Worm (Caenorhabditis elegans) whole organism, L1 larva: ENCODE measurements around the gene nlp-25.

Experiments
- ama-1 ChIP-seq: fragments of 150-350 bp; optimal IDR thresholded peaks from 2 replicates; lab custom pipeline; 2014
- ceh-82 ChIP-seq, 3 experiments: fragments of 150-350 bp in 1 of 3; sonication (generic microtip) in 2 of 3; optimal IDR thresholded peaks; 2 replicates each; lab custom pipeline; 2014 to 2017; ENCODE audit warnings: missing biosample characterization in 3 of 3, missing genetic modification characterization in 3 of 3
- irx-1 ChIP-seq: sonication (generic microtip); optimal IDR thresholded peaks from 2 replicates; lab custom pipeline; 2016; ENCODE audit warnings: missing genetic modification characterization, missing compliant biosample characterization
- jun-1 ChIP-seq: fragments of 150-350 bp; optimal IDR thresholded peaks from 2 replicates; lab custom pipeline; 2014; ENCODE audit warnings: missing biosample characterization, missing genetic modification reagents, missing genetic modification characterization
- lin-39 ChIP-seq: fragments of 150-350 bp; optimal IDR thresholded peaks from 2 replicates; lab custom pipeline; 2014; ENCODE audit warnings: missing biosample characterization, missing genetic modification reagents, missing genetic modification characterization
- lsy-2 ChIP-seq, 2 experiments: fragments of 150-350 bp; optimal IDR thresholded peaks; 2 replicates each; lab custom pipeline; 2014; ENCODE audit warnings: missing biosample characterization in 2 of 2, missing genetic modification characterization in 2 of 2
- mef-2 ChIP-seq: fragments of 150-350 bp; optimal IDR thresholded peaks from 2 replicates; lab custom pipeline; 2014; ENCODE audit warnings: missing biosample characterization, missing genetic modification characterization
- nhr-28 ChIP-seq: fragments of 150-350 bp; optimal IDR thresholded peaks from 2 replicates; lab custom pipeline; 2014; ENCODE audit warnings: missing biosample characterization, missing genetic modification characterization
- pqm-1 ChIP-seq: sonication (generic microtip); optimal IDR thresholded peaks from 3 replicates; lab custom pipeline; 2017; ENCODE audit warnings: missing biosample characterization, missing genetic modification characterization
- snpc-4 ChIP-seq: fragments of 150-350 bp; optimal IDR thresholded peaks from 2 replicates; lab custom pipeline; 2014; ENCODE audit warnings: missing biosample characterization, missing genetic modification characterization
- sptf-1 ChIP-seq: fragments of 150-350 bp; optimal IDR thresholded peaks from 2 replicates; lab custom pipeline; 2014; ENCODE audit warnings: missing biosample characterization, missing genetic modification characterization
- unc-62 ChIP-seq: fragments of 150-350 bp; optimal IDR thresholded peaks from 2 replicates; lab custom pipeline; 2014; ENCODE audit warnings: missing biosample characterization, missing genetic modification reagents, missing genetic modification characterization
- ztf-11 ChIP-seq, 2 experiments: sonication (generic microtip); optimal IDR thresholded peaks; 2 replicates each; lab custom pipeline; 2016 to 2017; ENCODE audit warnings: missing genetic modification characterization in 2 of 2, missing biosample characterization in 1 of 2, missing compliant biosample characterization in 1 of 2
- ztf-4 ChIP-seq: fragments of 150-350 bp; optimal IDR thresholded peaks from 2 replicates; lab custom pipeline; 2014; ENCODE audit warnings: missing biosample characterization, missing genetic modification characterization

DNA sequence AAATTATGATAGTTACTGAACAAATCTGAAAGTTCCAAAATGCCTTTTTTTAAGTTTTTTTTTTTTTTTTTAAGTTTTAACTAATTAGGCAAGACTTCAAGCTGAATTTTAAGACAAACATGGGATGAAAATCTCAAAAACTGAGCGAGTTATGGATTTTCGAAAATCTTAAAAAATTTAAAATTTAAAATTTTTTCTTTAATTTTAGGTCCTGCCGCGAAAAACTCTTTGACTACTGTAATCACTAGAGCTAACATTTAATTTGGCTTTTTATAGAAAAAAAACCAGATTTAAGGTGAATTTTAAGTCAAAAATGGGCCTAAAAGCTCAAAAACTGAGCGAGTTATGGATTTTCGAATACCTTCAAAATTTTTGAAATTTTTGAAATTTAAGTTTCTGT lies 3.2 kb downstream of the nlp-25 start, which contains the start of gene grsp-1:
- TF ChIP-seq ama-1 (lab: Kevin White, UChicago) (no peak), mef-2 (tag; lab: Kevin White, UChicago) (no peak), lin-39 (tag; lab: Kevin White, UChicago) (no peak), pqm-1 (tag; lab: Kevin White, UChicago) (no peak), nhr-28 (tag; lab: Kevin White, UChicago) (no peak), lsy-2 (tag; optimal IDR thresholded peaks at IDR 0.05; lab: Kevin White, UChicago) (no peak), ceh-82 (tag; optimal IDR thresholded peaks at IDR 0.05; lab: Kevin White, UChicago) (no peak), jun-1 (no peak), ztf-4 (no peak), snpc-4 (tag; lab: Kevin White, UChicago) (no peak), irx-1 (tag; lab: Kevin White, UChicago) (no peak), ztf-11 (tag; optimal IDR thresholded peaks at IDR 0.05; lab: Kevin White, UChicago) (no peak), sptf-1 (tag; lab: Kevin White, UChicago) (no peak), unc-62 (GFP tag; lab: Kevin White, UChicago) (no peak)
